Fruit fly (Drosophila melanogaster): ENCODE results near the gene CG33928.

The CG33928 gene

dm6 chr2L:17471524-17471923 is 35.1 kb upstream of the CG33928 start, which contains the start of gene Sgt:
Gene Sgt, plus strand, starts transcription at chr2L:17471603.
- TF ChIP-seq CG7368 (GFP tag; optimal IDR thresholded peaks at IDR 0.05) (no peak), CG15336 (GFP tag; IDR thresholded peaks at IDR 0.05) (0 out of 2 replicates have a peak, but pooled peaks have one; percentile 24), CG11762 (GFP tag; optimal IDR thresholded peaks at IDR 0.05; ENCODE audit: insufficient read depth) (no peak)

DNA sequence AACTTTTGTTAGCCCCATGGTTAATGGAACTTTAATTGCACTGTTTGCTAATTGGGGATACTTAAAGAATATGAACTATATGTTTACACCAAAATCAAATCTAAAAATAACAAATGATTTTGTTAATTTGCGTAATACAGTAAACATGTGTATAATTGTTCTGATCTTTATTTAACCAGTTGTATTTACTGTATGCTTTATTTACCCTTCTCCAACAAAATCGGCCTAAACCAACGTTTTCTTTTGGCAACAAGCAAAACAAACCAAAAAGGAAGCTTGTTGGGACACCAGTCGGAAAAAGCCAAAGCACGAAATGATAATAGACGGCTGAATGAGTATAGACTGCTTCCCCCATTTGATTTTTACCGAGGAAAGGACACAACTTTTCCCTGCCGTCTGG is 34.2 kb upstream of the CG33928 start:
- TF ChIP-seq CG3032 (tag; optimal IDR thresholded peaks at IDR 0.05): no peak
- TF ChIP-seq cyc (GFP tag; optimal IDR thresholded peaks at IDR 0.05): no peak
- no peak for TF ChIP-seq Blimp-1 (GFP tag; optimal IDR thresholded peaks at IDR 0.05)
- no peak for TF ChIP-seq Sox14 (GFP tag; optimal IDR thresholded peaks at IDR 0.05)
- TF ChIP-seq fkh (GFP tag; optimal IDR thresholded peaks at IDR 0.05): peak; percentile 76
- no peak for TF ChIP-seq CG16779 (tag; optimal IDR thresholded peaks at IDR 0.05)
- TF ChIP-seq vri (GFP tag; optimal IDR thresholded peaks at IDR 0.05): peak; percentile 19
- no peak for TF ChIP-seq acj6 (GFP tag; optimal IDR thresholded peaks at IDR 0.05)
- TF ChIP-seq Ets96B (tag; optimal IDR thresholded peaks at IDR 0.05): no peak
- TF ChIP-seq eg (GFP tag; IDR thresholded peaks at IDR 0.05): no peak
- TF ChIP-seq pdm3 (GFP tag; optimal IDR thresholded peaks at IDR 0.05): no peak
- TF ChIP-seq CG6163 (GFP tag; IDR thresholded peaks at IDR 0.05): no peak
- no peak for TF ChIP-seq ss (GFP tag; optimal IDR thresholded peaks at IDR 0.05)
- TF ChIP-seq Sox15 (GFP tag; optimal IDR thresholded peaks at IDR 0.05): no peak
- no peak for TF ChIP-seq Eip93F (GFP tag; optimal IDR thresholded peaks at IDR 0.05)
- no peak for TF ChIP-seq spab (GFP tag; optimal IDR thresholded peaks at IDR 0.05)

DNA sequence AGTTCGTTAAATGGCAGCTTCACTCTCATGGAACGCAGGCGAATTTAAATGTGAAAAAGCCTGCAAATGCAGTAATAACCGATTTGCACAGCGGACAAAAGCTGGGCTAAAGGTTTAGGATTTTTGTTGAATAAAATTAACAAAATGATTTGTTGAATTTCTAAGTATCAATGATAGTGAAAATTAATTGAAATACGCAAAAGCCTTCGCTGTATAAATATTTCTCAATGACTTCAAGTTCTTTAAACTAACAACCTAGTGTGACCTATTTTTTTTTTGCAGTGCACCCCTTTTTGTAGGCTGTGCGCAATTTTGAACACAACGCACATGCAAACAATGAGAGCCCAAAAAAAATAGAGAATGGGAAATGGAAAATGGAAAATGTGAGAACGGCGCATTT is 30.6 kb upstream of the CG33928 start:
- TF ChIP-seq CG32006 (GFP tag; optimal IDR thresholded peaks at IDR 0.05) (peak; percentile 65), Smox (GFP tag; optimal IDR thresholded peaks at IDR 0.05) (no peak), CG10631 (GFP tag; optimal IDR thresholded peaks at IDR 0.05) (peak; percentile 46), CG6276 (GFP tag; optimal IDR thresholded peaks at IDR 0.05) (peak; percentile 39), Hr4 (GFP tag; optimal IDR thresholded peaks at IDR 0.05) (peak; percentile 58), CG8119 (GFP tag; IDR thresholded peaks at IDR 0.05) (peak; percentile 73), esn (GFP tag; optimal IDR thresholded peaks at IDR 0.05) (peak; percentile 26), CG15336 (GFP tag; IDR thresholded peaks at IDR 0.05) (peak; percentile 75), salr (GFP tag; optimal IDR thresholded peaks at IDR 0.05) (no peak), CG6163 (GFP tag; IDR thresholded peaks at IDR 0.05) (peak; percentile 42; the same call in 1 of the 3 replicates), Eip78C (GFP tag) (peak; percentile 84), achi (GFP tag; optimal IDR thresholded peaks at IDR 0.05) (peak; percentile 34), Eip75B (GFP tag; optimal IDR thresholded peaks at IDR 0.05) (peak; percentile 49), eg (GFP tag; IDR thresholded peaks at IDR 0.05) (peak; percentile 58), CG31627 (GFP tag; optimal IDR thresholded peaks at IDR 0.05) (peak; percentile 17), CG3919 (GFP tag; optimal IDR thresholded peaks at IDR 0.05) (peak; percentile 2), Gug (GFP tag; IDR thresholded peaks at IDR 0.05) (peak; percentile 39), pdm3 (GFP tag; optimal IDR thresholded peaks at IDR 0.05) (peak; percentile 49), dsx (GFP tag; optimal IDR thresholded peaks at IDR 0.05; ENCODE audit: poor library complexity, severe bottlenecking) (no peak), acj6 (GFP tag; optimal IDR thresholded peaks at IDR 0.05) (peak; percentile 61), Met (GFP tag; optimal IDR thresholded peaks at IDR 0.05) (no peak), Ets96B (tag; optimal IDR thresholded peaks at IDR 0.05) (peak; percentile 6), Sox14 (GFP tag; optimal IDR thresholded peaks at IDR 0.05) (peak; percentile 46), CG6792 (GFP tag; optimal IDR thresholded peaks at IDR 0.05) (peak; percentile 30), cyc (GFP tag; optimal IDR thresholded peaks at IDR 0.05) (no peak), lz (GFP tag; optimal IDR thresholded peaks at IDR 0.05) (peak; percentile 7), CG4318 (GFP tag; optimal IDR thresholded peaks at IDR 0.05) (no peak), CG8632 (GFP tag; optimal IDR thresholded peaks at IDR 0.05) (peak; percentile 24), ss (GFP tag; optimal IDR thresholded peaks at IDR 0.05) (no peak), OdsH (GFP tag; optimal IDR thresholded peaks at IDR 0.05) (peak; percentile 46), CG10669 (GFP tag; optimal IDR thresholded peaks at IDR 0.05) (peak; percentile 12), Lpt (GFP tag; optimal IDR thresholded peaks at IDR 0.05) (peak; percentile 63)
